Worm (Caenorhabditis elegans): ENCODE measurements around the gene slc-36.3.

slc-36.3 gene

ce11 chrV:20544092-20544491 lies at the start of gene slc-36.3:
Gene slc-36.3, minus strand, starts transcription at chrV:20544192.
- TF ChIP-seq efl-1 (optimal IDR thresholded peaks at IDR 0.05) (no peak), efl-1 (GFP tag; optimal IDR thresholded peaks at IDR 0.05 in 1 of 2) (no peak), fkh-8 (tag; optimal IDR thresholded peaks at IDR 0.05) (no peak), pqm-1 (tag; optimal IDR thresholded peaks at IDR 0.05) (no peak), ces-1 (GFP tag; optimal IDR thresholded peaks at IDR 0.05) (no peak), egl-13 (tag; optimal IDR thresholded peaks at IDR 0.05) (no peak), ceh-88 (GFP tag; IDR thresholded peaks at IDR 0.05) (no peak), nhr-237 (tag; optimal IDR thresholded peaks at IDR 0.05) (no peak), mab-9 (GFP tag; IDR thresholded peaks at IDR 0.05) (no peak)

ce11 chrV:20580511-20581040 lies 36.6 kb upstream of the slc-36.3 start, which contains the start of gene F26F2.7:
Gene F26F2.7, plus strand, starts transcription at chrV:20580990.
- peak; percentile 87 for TF ChIP-seq nhr-85 (tag)
- TF ChIP-seq elt-3 (tag; optimal IDR thresholded peaks at IDR 0.05) = peak in 2 of 6 experiments; percentile 33 to 66
- peak; percentile 69 for TF ChIP-seq fkh-4 (tag; optimal IDR thresholded peaks at IDR 0.05; ENCODE audit: borderline replicate concordance)
- TF ChIP-seq isw-1 (GFP tag; IDR thresholded peaks at IDR 0.05) = peak; percentile 65
- TF ChIP-seq lir-3 (tag; optimal IDR thresholded peaks at IDR 0.05; ENCODE audit: poor library complexity) = no peak
- no peak for TF ChIP-seq sptf-1 (tag; optimal IDR thresholded peaks at IDR 0.05)
- no peak for TF ChIP-seq nhr-76 (tag; optimal IDR thresholded peaks at IDR 0.05)
- peak; percentile 45; the same call in 1 of the 2 replicates for TF ChIP-seq mab-9 (GFP tag; IDR thresholded peaks at IDR 0.05)
- peak; percentile 88 for TF ChIP-seq irx-1 (tag; optimal IDR thresholded peaks at IDR 0.05)
- TF ChIP-seq ceh-82 (tag; optimal IDR thresholded peaks at IDR 0.05) = peak; percentile 61 to 80 (median 70)
- peak in 1 of 2 experiments; percentile 67 for TF ChIP-seq ztf-11 (tag; optimal IDR thresholded peaks at IDR 0.05)
- TF ChIP-seq nhr-84 (tag; optimal IDR thresholded peaks at IDR 0.05) = no peak
- TF ChIP-seq ceh-63 (GFP tag; optimal IDR thresholded peaks at IDR 0.05) = no peak
- peak; percentile 82 for TF ChIP-seq C16A3.4 (tag; optimal IDR thresholded peaks at IDR 0.05)
- peak; percentile 28 for TF ChIP-seq fos-1 (tag; optimal IDR thresholded peaks at IDR 0.05)
- TF ChIP-seq fkh-8 (tag; optimal IDR thresholded peaks at IDR 0.05) = peak; percentile 87
- TF ChIP-seq dpl-1 (GFP tag; optimal IDR thresholded peaks at IDR 0.05) = peak; percentile 65 to 81 (median 79)
- TF ChIP-seq snu-23 (GFP tag; optimal IDR thresholded peaks at IDR 0.05) = peak; percentile 90
- no peak for TF ChIP-seq ces-1 (GFP tag; optimal IDR thresholded peaks at IDR 0.05)
- TF ChIP-seq rnt-1 (tag; optimal IDR thresholded peaks at IDR 0.05) = no peak
- peak; percentile 80 for TF ChIP-seq lin-39 (tag; optimal IDR thresholded peaks at IDR 0.05)
- peak; percentile 46 for TF ChIP-seq efl-3 (GFP tag; optimal IDR thresholded peaks at IDR 0.05)
- peak; percentile 93 for TF ChIP-seq nhr-71 (tag; optimal IDR thresholded peaks at IDR 0.05)
- no peak for TF ChIP-seq ets-5 (GFP tag; IDR thresholded peaks at IDR 0.05)
- no peak for TF ChIP-seq alr-1 (tag; optimal IDR thresholded peaks at IDR 0.05; ENCODE audit: borderline replicate concordance)
- no peak for TF ChIP-seq ama-1 (optimal IDR thresholded peaks at IDR 0.05)
- no peak for TF ChIP-seq hpl-2 (GFP tag; optimal IDR thresholded peaks at IDR 0.05)
- TF ChIP-seq pax-3 (tag; optimal IDR thresholded peaks at IDR 0.05) = peak; percentile 65
- TF ChIP-seq blmp-1 (tag; optimal IDR thresholded peaks at IDR 0.05) = peak; percentile 11
- TF ChIP-seq unc-98 (GFP tag; IDR thresholded peaks at IDR 0.05) = no peak
- TF ChIP-seq efl-1 (optimal IDR thresholded peaks at IDR 0.05) = peak; percentile 64 to 73
- peak; percentile 75 to 96 for TF ChIP-seq efl-1 (GFP tag; optimal IDR thresholded peaks at IDR 0.05 in 1 of 2)
- TF ChIP-seq ceh-8 (GFP tag; optimal IDR thresholded peaks at IDR 0.05) = peak; percentile 30
- TF ChIP-seq nhr-47 (tag; optimal IDR thresholded peaks at IDR 0.05) = peak; percentile 93
- TF ChIP-seq C04F5.9 (tag; optimal IDR thresholded peaks at IDR 0.05) = peak; percentile 64
- TF ChIP-seq nhr-12 (tag; optimal IDR thresholded peaks at IDR 0.05) = no peak
- TF ChIP-seq lin-35 (GFP tag; optimal IDR thresholded peaks at IDR 0.05) = peak; percentile 76 to 84
- TF ChIP-seq fkh-10 (GFP tag; optimal IDR thresholded peaks at IDR 0.05) = peak; percentile 17
- TF ChIP-seq pqm-1 (tag; optimal IDR thresholded peaks at IDR 0.05) = no peak
- no peak for TF ChIP-seq Y116A8C.19 (tag; optimal IDR thresholded peaks at IDR 0.05; ENCODE audit: borderline replicate concordance)
- no peak for TF ChIP-seq C34B4.2 (tag; optimal IDR thresholded peaks at IDR 0.05)
- no peak for TF ChIP-seq nhr-28 (tag; optimal IDR thresholded peaks at IDR 0.05)
- TF ChIP-seq tlp-1 (tag; optimal IDR thresholded peaks at IDR 0.05) = no peak
- TF ChIP-seq aha-1 (tag; optimal IDR thresholded peaks at IDR 0.05) = peak; percentile 29
- peak; percentile 94 for TF ChIP-seq mep-1 (tag; optimal IDR thresholded peaks at IDR 0.05)
- TF ChIP-seq egl-27 (tag; optimal IDR thresholded peaks at IDR 0.05) = no peak
- peak; percentile 89 for TF ChIP-seq xbp-1 (tag; optimal IDR thresholded peaks at IDR 0.05)
